Fruit fly (Drosophila melanogaster) whole organism, embryonic: ENCODE data around the gene RpS17.

Experiments used
- Aef1 ChIP-seq: fragments of 200-800 bp; sonication (Bioruptor generic); IDR thresholded peaks from 3 replicates; pipeline ENCODE4 v1.3.6; 2022; ENCODE audit warnings: missing biosample characterization, missing genetic modification characterization
- Awh ChIP-seq: fragments of 200-800 bp; sonication (Bioruptor generic); IDR thresholded peaks from 2 replicates; pipeline ENCODE4, ENCODE4 v1.3.6; 2022; ENCODE audit warnings: missing biosample characterization, missing genetic modification characterization
- Blimp-1 ChIP-seq: fragments of 200-800 bp; sonication (Bioruptor generic); optimal IDR thresholded peaks from 3 replicates; lab custom pipeline; 2018; ENCODE audit warnings: missing biosample characterization, missing genetic modification characterization, mild to moderate bottlenecking, moderate library complexity, missing genetic modification reagents
- CG10209 ChIP-seq: fragments of 200-800 bp; sonication (Bioruptor generic); optimal IDR thresholded peaks from 3 replicates; lab custom pipeline; 2017; ENCODE audit warnings: missing biosample characterization, mild to moderate bottlenecking, missing genetic modification characterization, missing genetic modification reagents
- CG10431 ChIP-seq: fragments of 200-800 bp; sonication (Bioruptor generic); optimal IDR thresholded peaks from 3 replicates; lab custom pipeline; 2018; ENCODE audit warnings: missing biosample characterization, mild to moderate bottlenecking, missing genetic modification characterization
- CG10462 ChIP-seq: fragments of 200-800 bp; sonication (Bioruptor generic); optimal IDR thresholded peaks from 2 replicates; lab custom pipeline; 2016; ENCODE audit warnings: missing biosample characterization, missing genetic modification characterization
- CG10959 ChIP-seq: fragments of 200-800 bp; sonication (Bioruptor generic); IDR thresholded peaks from 2 replicates; pipeline ENCODE4 v1.3.6; 2022; ENCODE audit warnings: missing biosample characterization, missing genetic modification characterization
- CG12155 ChIP-seq: fragments of 200-800 bp; sonication (Bioruptor generic); optimal IDR thresholded peaks from 3 replicates; lab custom pipeline; 2016; ENCODE audit warnings: missing biosample characterization, missing genetic modification characterization
- CG12219 ChIP-seq: fragments of 200-800 bp; sonication (Bioruptor generic); optimal IDR thresholded peaks from 3 replicates; lab custom pipeline; 2018; ENCODE audit warnings: missing biosample characterization, mild to moderate bottlenecking, missing genetic modification characterization
- CG12769 ChIP-seq: fragments of 200-800 bp; sonication (Bioruptor generic); optimal IDR thresholded peaks from 2 replicates; lab custom pipeline; 2019; ENCODE audit warnings: missing biosample characterization, mild to moderate bottlenecking, missing genetic modification characterization, moderate library complexity
- CG13624 ChIP-seq: fragments of 200-800 bp; sonication (Bioruptor generic); optimal IDR thresholded peaks from 2 replicates; lab custom pipeline; 2016; ENCODE audit warnings: missing biosample characterization, missing genetic modification characterization
- CG16863 ChIP-seq: fragments of 200-800 bp; sonication (Bioruptor generic); optimal IDR thresholded peaks from 3 replicates; lab custom pipeline; 2016; ENCODE audit warnings: missing biosample characterization, missing genetic modification characterization
- CG17829 ChIP-seq: fragments of 200-800 bp; optimal IDR thresholded peaks from 2 replicates; lab custom pipeline; 2019; ENCODE audit warnings: missing biosample characterization, mild to moderate bottlenecking, missing genetic modification characterization, moderate library complexity
- CG18011 ChIP-seq: fragments of 200-800 bp; sonication (Bioruptor generic); optimal IDR thresholded peaks from 2 replicates; lab custom pipeline; 2017; ENCODE audit warnings: missing biosample characterization, missing genetic modification characterization, mild to moderate bottlenecking, moderate library complexity, missing genotype
- CG2678 ChIP-seq: fragments of 200-800 bp; sonication (Bioruptor generic); optimal IDR thresholded peaks from 3 replicates; lab custom pipeline; 2019; ENCODE audit warnings: missing biosample characterization, mild to moderate bottlenecking, missing genetic modification characterization, moderate library complexity
- CG31224 ChIP-seq: fragments of 200-800 bp; sonication (Bioruptor generic); IDR thresholded peaks from 2 replicates; pipeline ENCODE4 v1.3.6; 2022; ENCODE audit warnings: missing biosample characterization, missing genetic modification characterization
- CG34376 ChIP-seq: fragments of 200-800 bp; sonication (Bioruptor generic); optimal IDR thresholded peaks from 2 replicates; lab custom pipeline; 2018; ENCODE audit warnings: missing biosample characterization, mild to moderate bottlenecking, missing genetic modification characterization
- CG7987 ChIP-seq: fragments of 200-800 bp; sonication (Bioruptor generic); optimal IDR thresholded peaks from 2 replicates; lab custom pipeline; 2018; ENCODE audit warnings: missing biosample characterization, mild to moderate bottlenecking, missing genetic modification characterization, moderate library complexity
- CG9797 ChIP-seq: fragments of 200-800 bp; sonication (Bioruptor generic); optimal IDR thresholded peaks from 3 replicates; lab custom pipeline; 2018; ENCODE audit warnings: missing biosample characterization, mild to moderate bottlenecking, missing genetic modification characterization
- CHES-1-like ChIP-seq: fragments of 200-800 bp; sonication (Bioruptor generic); optimal IDR thresholded peaks from 2 replicates; lab custom pipeline; 2016; ENCODE audit warnings: missing biosample characterization, missing genetic modification characterization
- D ChIP-seq, 2 experiments: fragments of 200-800 bp in 1 of 2; fragments of >200 bp in 1 of 2; sonication (Bioruptor generic) in 1 of 2; optimal IDR thresholded peaks; 2 replicates in 1 of 2; 3 replicates in 1 of 2; lab custom pipeline; 2017; ENCODE audit warnings: mild to moderate bottlenecking in 1 of 2, missing biosample characterization in 1 of 2, missing genetic modification characterization in 1 of 2, missing genetic modification reagents in 1 of 2
- Dref ChIP-seq: fragments of 200-800 bp; sonication (Bioruptor generic); IDR thresholded peaks from 2 replicates; pipeline ENCODE4 v1.3.6; 2022; ENCODE audit warnings: missing biosample characterization, missing genetic modification characterization
- Eip74EF ChIP-seq, 2 experiments: fragments of 200-800 bp in 1 of 2; fragments of >200 bp in 1 of 2; sonication (Bioruptor generic) in 1 of 2; optimal IDR thresholded peaks; 2 replicates each; lab custom pipeline; 2017 to 2019; ENCODE audit warnings: missing biosample characterization in 2 of 2, missing genetic modification characterization in 2 of 2, mild to moderate bottlenecking in 1 of 2, moderate library complexity in 1 of 2
- GATAe ChIP-seq: fragments of 200-800 bp; sonication (Bioruptor generic); conservative IDR thresholded peaks from 2 replicates; pipeline ENCODE4 v1.3.6; 2022; ENCODE audit warnings: missing biosample characterization, missing genetic modification characterization
- Lhr ChIP-seq: fragments of 200-800 bp; sonication (Bioruptor generic); optimal IDR thresholded peaks from 3 replicates; lab custom pipeline; 2017; ENCODE audit warnings: mild to moderate bottlenecking, missing biosample characterization, missing genetic modification reagents, missing genetic modification characterization
- Rx ChIP-seq: fragments of 200-800 bp; sonication (Bioruptor generic); IDR thresholded peaks from 2 replicates; pipeline ENCODE4 v1.3.6; 2022; ENCODE audit warnings: missing biosample characterization, missing genetic modification characterization
- YL-1 ChIP-seq: fragments of 200-800 bp; sonication (Bioruptor generic); optimal IDR thresholded peaks from 3 replicates; lab custom pipeline; 2017; ENCODE audit warnings: missing biosample characterization, mild to moderate bottlenecking, missing genetic modification characterization
- amos ChIP-seq: fragments of 200-800 bp; sonication (Bioruptor generic); IDR thresholded peaks from 2 replicates; pipeline ENCODE4 v1.3.6; 2022; ENCODE audit warnings: missing biosample characterization, missing genetic modification characterization; ENCODE audit not compliant: partially characterized antibody
- aop ChIP-seq: fragments of 200-800 bp; sonication (Bioruptor generic); IDR thresholded peaks from 2 replicates; pipeline ENCODE4 v1.3.6; 2022; ENCODE audit warnings: missing biosample characterization, missing genetic modification characterization
- cato ChIP-seq: fragments of 200-800 bp; sonication (Bioruptor generic); optimal IDR thresholded peaks from 2 replicates; lab custom pipeline; 2016; ENCODE audit warnings: missing biosample characterization, missing genetic modification characterization, borderline replicate concordance
- emc ChIP-seq: fragments of 200-800 bp; sonication (Bioruptor generic); optimal IDR thresholded peaks from 2 replicates; lab custom pipeline; 2016; ENCODE audit warnings: missing biosample characterization, missing genetic modification characterization
- gcm ChIP-seq: fragments of 200-800 bp; sonication (Bioruptor generic); optimal IDR thresholded peaks from 2 replicates; lab custom pipeline; 2019; ENCODE audit warnings: missing biosample characterization, mild to moderate bottlenecking, missing genetic modification characterization, moderate library complexity
- ham ChIP-seq: fragments of 200-800 bp; sonication (Bioruptor generic); IDR thresholded peaks from 2 replicates; pipeline ENCODE4 v1.3.6; 2022; ENCODE audit warnings: missing biosample characterization, missing genetic modification characterization
- ind ChIP-seq: fragments of 200-800 bp; sonication (Bioruptor generic); optimal IDR thresholded peaks from 3 replicates; lab custom pipeline; 2016; ENCODE audit warnings: missing biosample characterization, missing genetic modification characterization
- jing ChIP-seq: fragments of 200-800 bp; sonication (Bioruptor generic); optimal IDR thresholded peaks from 2 replicates; lab custom pipeline; 2018; ENCODE audit warnings: missing biosample characterization, mild to moderate bottlenecking, missing genetic modification characterization
- kah ChIP-seq: fragments of 200-800 bp; sonication (Bioruptor generic); optimal IDR thresholded peaks from 2 replicates; lab custom pipeline; 2018; ENCODE audit warnings: missing biosample characterization, mild to moderate bottlenecking, missing genetic modification characterization
- knrl ChIP-seq: fragments of 200-800 bp; sonication (Bioruptor generic); IDR thresholded peaks from 3 replicates; pipeline ENCODE4 v1.3.6; 2022; ENCODE audit warnings: missing biosample characterization, missing genetic modification characterization; ENCODE audit not compliant: partially characterized antibody
- oc ChIP-seq: fragments of 200-800 bp; sonication (Bioruptor generic); optimal IDR thresholded peaks from 2 replicates; lab custom pipeline; 2018; ENCODE audit warnings: missing biosample characterization, mild to moderate bottlenecking, missing genetic modification characterization, moderate library complexity
- otp ChIP-seq: fragments of 200-800 bp; sonication (Bioruptor generic); IDR thresholded peaks from 3 replicates; pipeline ENCODE4, ENCODE4 v1.3.6; 2022; ENCODE audit warnings: missing biosample characterization, missing genetic modification characterization
- pum ChIP-seq: fragments of 200-800 bp; sonication (Bioruptor generic); optimal IDR thresholded peaks from 2 replicates; lab custom pipeline; 2016; ENCODE audit warnings: missing biosample characterization, missing genetic modification characterization
- slbo ChIP-seq: fragments of 200-800 bp; sonication (Bioruptor generic); IDR thresholded peaks from 2 replicates; pipeline ENCODE4 v1.3.6; 2022; ENCODE audit warnings: missing biosample characterization, missing genetic modification characterization
- slou ChIP-seq: fragments of 200-800 bp; sonication (Bioruptor generic); optimal IDR thresholded peaks from 3 replicates; lab custom pipeline; 2016; ENCODE audit warnings: missing biosample characterization, missing genetic modification characterization
- sna ChIP-seq: fragments of 200-800 bp; sonication (Bioruptor generic); IDR thresholded peaks from 2 replicates; pipeline ENCODE4 v1.3.6; 2022; ENCODE audit warnings: missing biosample characterization, missing genetic modification characterization; ENCODE audit not compliant: partially characterized antibody
- stwl ChIP-seq: fragments of 200-800 bp; sonication (Bioruptor generic); optimal IDR thresholded peaks from 3 replicates; lab custom pipeline; 2018; ENCODE audit warnings: missing biosample characterization, mild to moderate bottlenecking, missing genetic modification characterization, moderate library complexity
- trem ChIP-seq: fragments of 200-800 bp; optimal IDR thresholded peaks from 3 replicates; lab custom pipeline; 2019; ENCODE audit warnings: missing biosample characterization, mild to moderate bottlenecking, missing genetic modification characterization, moderate library complexity
- unpg ChIP-seq: fragments of 200-800 bp; sonication (Bioruptor generic); optimal IDR thresholded peaks from 3 replicates; lab custom pipeline; 2018; ENCODE audit warnings: missing biosample characterization, mild to moderate bottlenecking, missing genetic modification characterization, moderate library complexity
- vvl ChIP-seq: fragments of 200-800 bp; sonication (Bioruptor generic); IDR thresholded peaks from 2 replicates; pipeline ENCODE4 v1.3.6; 2022; ENCODE audit warnings: missing biosample characterization, missing genetic modification characterization
- wor ChIP-seq: fragments of 200-800 bp; sonication (Bioruptor generic); IDR thresholded peaks from 2 replicates; pipeline ENCODE4 v1.3.6; 2022; ENCODE audit warnings: missing biosample characterization, missing genetic modification characterization

The RpS17 gene

DNA sequence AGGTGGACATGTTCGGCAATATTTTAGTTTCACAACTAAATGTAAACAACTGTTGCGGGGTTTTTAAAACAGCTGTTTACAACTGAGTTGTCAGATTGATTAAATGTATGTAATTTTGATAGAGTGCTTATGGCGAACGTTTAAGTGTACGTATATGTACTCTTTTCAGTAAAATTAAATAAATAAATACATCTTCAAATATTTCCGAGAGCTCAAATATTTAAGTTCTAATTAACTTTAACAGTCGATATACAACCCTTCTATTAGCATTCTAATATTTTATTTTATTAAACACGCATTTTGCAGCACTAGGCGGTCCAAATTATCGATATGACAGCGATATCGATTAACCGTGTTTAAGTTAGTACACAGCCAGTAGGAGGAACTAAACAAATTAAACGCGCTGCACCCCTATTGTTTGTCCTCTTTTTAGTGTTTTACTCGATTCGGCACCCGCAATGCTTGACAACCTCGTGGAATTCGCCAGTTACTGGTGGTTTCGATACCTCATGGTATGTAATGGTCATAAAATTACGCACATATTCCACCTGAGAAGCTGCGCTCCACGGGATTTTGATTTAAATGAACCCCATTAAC, 22.0 kb upstream of the RpS17 start, which contains the start of the genes CG3448 and ghi (continued):
- TF ChIP-seq CG34376 (GFP tag; lab: Kevin White, UChicago) (peak; percentile 61), GATAe (no peak), wor (GFP tag; lab: Robert Waterston, UW) (no peak), CG10462 (no peak), jing (GFP tag; lab: Kevin White, UChicago) (no peak), stwl (tag; lab: Kevin White, UChicago) (peak; percentile 93), CG9797 (GFP tag; lab: Kevin White, UChicago) (peak; percentile 14), CG12219 (GFP tag; lab: Kevin White, UChicago) (no peak), CG12155 (GFP tag; lab: Kevin White, UChicago) (peak; percentile 57), CG16863 (peak; percentile 1), ham (no peak), CG10209 (GFP tag; lab: Kevin White, UChicago) (no peak), slou (GFP tag; lab: Kevin White, UChicago) (peak; percentile 34), ind (peak; percentile 73), Lhr (GFP tag; lab: Kevin White, UChicago) (peak; percentile 13), pum (GFP tag; lab: Kevin White, UChicago) (peak; percentile 11), CG31224 (GFP tag; lab: Robert Waterston, UW) (peak; percentile 40), gcm (GFP tag; lab: Kevin White, UChicago) (peak; percentile 62), CHES-1-like (GFP tag; lab: Kevin White, UChicago) (peak; percentile 28), vvl (GFP tag; lab: Robert Waterston, UW) (peak; percentile 55), CG17829 (tag; lab: Kevin White, UChicago) (peak; percentile 61), Eip74EF (GFP tag; optimal IDR thresholded peaks at IDR 0.05; lab: Kevin White, UChicago) (peak; percentile 1 to 54), CG12769 (tag; lab: Kevin White, UChicago) (peak; percentile 8), CG2678 (tag; lab: Kevin White, UChicago) (peak; percentile 81), unpg (GFP tag; lab: Kevin White, UChicago) (peak; percentile 62), emc (no peak), Blimp-1 (GFP tag; lab: Kevin White, UChicago) (peak; percentile 65), CG13624 (GFP tag; lab: Kevin White, UChicago) (peak; percentile 37), oc (tag; lab: Kevin White, UChicago) (no peak), amos (GFP tag; lab: Robert Waterston, UW) (peak; percentile 73; the same call in 1 of the 2 replicates), Dref (GFP tag; lab: Robert Waterston, UW) (peak; percentile 83), aop (GFP tag; lab: Robert Waterston, UW) (no peak), cato (GFP tag; lab: Kevin White, UChicago) (no peak), slbo (peak; percentile 36; the same call in 1 of the 2 replicates), trem (tag; lab: Kevin White, UChicago) (peak; percentile 84), knrl (GFP tag; lab: Robert Waterston, UW) (peak; percentile 55; the same call in 2 of the 3 replicates)

DNA sequence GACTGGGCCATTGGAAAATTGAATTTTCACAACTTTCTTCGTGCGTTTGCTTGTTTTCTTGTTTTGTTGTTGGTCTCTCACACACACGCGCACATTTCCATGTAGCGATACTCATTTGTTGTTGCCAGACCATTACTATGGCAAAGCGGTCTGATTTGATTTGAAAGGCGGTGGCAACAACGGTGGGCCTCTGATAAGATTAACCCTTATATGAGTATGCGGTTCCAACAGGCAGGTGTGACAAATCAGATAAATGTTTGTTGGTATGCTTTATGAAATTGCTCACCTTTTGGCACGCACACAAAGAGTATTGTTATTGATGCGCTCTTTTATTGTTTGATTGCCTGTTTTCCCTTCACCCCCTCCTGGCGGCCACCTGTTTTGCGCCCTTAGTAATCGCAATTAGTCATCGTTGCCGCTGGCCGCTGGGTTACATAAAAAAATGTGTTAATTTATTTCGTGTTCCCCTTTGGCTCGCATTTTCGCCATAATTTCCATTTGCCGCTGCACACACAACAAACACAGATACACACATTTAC, 17.7 kb upstream of the RpS17 start:
- TF ChIP-seq Awh (GFP tag; lab: Robert Waterston, UW) (0 out of 2 replicates have a peak, but pooled peaks have one; percentile 33), YL-1 (GFP tag; lab: Kevin White, UChicago) (peak; percentile 4), Rx (GFP tag; lab: Robert Waterston, UW) (peak; percentile 29; the same call in 1 of the 2 replicates), D (optimal IDR thresholded peaks at IDR 0.05; lab: Kevin White, UChicago) (peak; percentile 89), D (GFP tag; optimal IDR thresholded peaks at IDR 0.05; lab: Kevin White, UChicago) (no peak), CG18011 (GFP tag; lab: Kevin White, UChicago) (no peak), CG10431 (GFP tag; lab: Kevin White, UChicago) (peak; percentile 97), CG7987 (GFP tag; lab: Kevin White, UChicago) (no peak), sna (GFP tag; lab: Robert Waterston, UW) (0 out of 2 replicates have a peak, but pooled peaks have one; percentile 10), otp (peak; percentile 16; the same call in 1 of the 3 replicates), Aef1 (GFP tag; lab: Robert Waterston, UW) (peak; percentile 62; the same call in 2 of the 3 replicates), CG10959 (peak; percentile 84), kah (GFP tag; lab: Kevin White, UChicago) (peak; percentile 38)
